Fruit fly (Drosophila melanogaster) whole organism: ENCODE data around the gene gukh.

ENCODE experiments used
- CG8478 ChIP-seq: fragments of >200 bp; optimal IDR thresholded peaks from 2 replicates; lab custom pipeline; 2018; ENCODE audit warnings: inconsistent platforms
- Dll ChIP-seq: fragments of >200 bp; optimal IDR thresholded peaks from 2 replicates; lab custom pipeline; 2017
- EcR ChIP-seq, 2 experiments: fragments of >200 bp; optimal IDR thresholded peaks; 2 replicates each; lab custom pipeline; 2017; ENCODE audit warnings: missing biosample characterization in 2 of 2, missing genetic modification characterization in 2 of 2, missing genetic modification reagents in 2 of 2
- pan ChIP-seq: fragments of >200 bp; optimal IDR thresholded peaks from 2 replicates; lab custom pipeline; 2017
- psq ChIP-seq: fragments of >200 bp; optimal IDR thresholded peaks from 2 replicates; lab custom pipeline; 2017
- usp ChIP-seq: fragments of >200 bp; optimal IDR thresholded peaks from 2 replicates; lab custom pipeline; 2017; ENCODE audit warnings: missing biosample characterization, missing genetic modification characterization, mixed read lengths

dm6 chr3R:19064037-19064664, 80.3 kb downstream of the gukh start:
- no peak for TF ChIP-seq psq (lab: Kevin White, UChicago)
- TF ChIP-seq usp (GFP tag; lab: Kevin White, UChicago) = no peak
- TF ChIP-seq pan = no peak
- TF ChIP-seq Dll (lab: Kevin White, UChicago) = no peak
- TF ChIP-seq CG8478 = no peak
- TF ChIP-seq EcR (GFP tag; optimal IDR thresholded peaks at IDR 0.05; lab: Kevin White, UChicago) = no peak
